Worm (Caenorhabditis elegans): ENCODE results near the gene Y75B8A.39.

DNA sequence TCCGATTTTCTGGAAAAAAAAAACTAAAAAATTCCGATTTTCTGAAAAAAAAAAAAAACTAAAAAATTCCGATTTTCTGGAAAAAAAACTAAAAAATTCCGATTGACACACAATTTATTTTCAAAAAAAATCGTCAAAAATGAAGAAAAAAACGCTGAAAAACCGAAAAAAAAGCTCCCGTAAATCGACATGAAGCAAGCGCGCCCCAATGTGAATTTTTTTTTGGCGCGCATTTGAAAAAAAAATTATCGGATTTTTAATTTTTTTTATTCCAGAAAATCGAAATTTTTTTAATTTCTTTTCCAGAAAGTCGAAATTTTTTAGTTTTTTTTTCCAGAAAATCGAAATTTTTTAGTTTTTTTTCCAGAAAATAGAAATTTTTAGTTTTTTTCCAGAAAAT is 34.2 kb upstream of the Y75B8A.39 start:
- no peak for TF ChIP-seq hlh-1 (tag; optimal IDR thresholded peaks at IDR 0.05)
- TF ChIP-seq nhr-28 (tag; optimal IDR thresholded peaks at IDR 0.05), result no peak

Data from whole organism, mixed stage, embryonic.